Worm (Caenorhabditis elegans) whole organism, late embryonic: ENCODE results near the gene srbc-32.

Experiments
- ceh-2 ChIP-seq: sonication (generic microtip); optimal IDR thresholded peaks from 2 replicates; lab custom pipeline; 2016; ENCODE audit warnings: missing genotype, missing genetic modification characterization, missing compliant biosample characterization
- ceh-34 ChIP-seq: sonication (generic microtip); optimal IDR thresholded peaks from 2 replicates; lab custom pipeline; 2016; ENCODE audit warnings: mild to moderate bottlenecking, missing genetic modification characterization, missing compliant biosample characterization
- hlh-15 ChIP-seq: sonication (generic microtip); optimal IDR thresholded peaks from 2 replicates; lab custom pipeline; 2016; ENCODE audit warnings: missing genetic modification characterization, missing compliant biosample characterization
- nfya-1 ChIP-seq: sonication (generic microtip); optimal IDR thresholded peaks from 2 replicates; lab custom pipeline; 2017; ENCODE audit warnings: missing genetic modification characterization, mild to moderate bottlenecking, missing compliant biosample characterization, antibody characterized with exemption, moderate library complexity
- nhr-11 ChIP-seq: fragments of 150-350 bp; optimal IDR thresholded peaks from 2 replicates; lab custom pipeline; 2014; ENCODE audit warnings: missing biosample characterization, missing genetic modification characterization
- odd-2 ChIP-seq: sonication (generic microtip); optimal IDR thresholded peaks from 2 replicates; lab custom pipeline; 2017; ENCODE audit warnings: antibody characterized with exemption, mild to moderate bottlenecking, missing genetic modification characterization, missing compliant biosample characterization
- pax-1 ChIP-seq: fragments of 150-350 bp; optimal IDR thresholded peaks from 2 replicates; lab custom pipeline; 2014; ENCODE audit warnings: missing biosample characterization, missing genetic modification characterization
- unc-86 ChIP-seq: sonication (generic microtip); optimal IDR thresholded peaks from 2 replicates; lab custom pipeline; 2016; ENCODE audit warnings: missing genetic modification characterization, missing compliant biosample characterization

ce11 chrV:3455135-3455747 is 31.5 kb downstream of the srbc-32 start:
- TF ChIP-seq unc-86 (tag; lab: Kevin White, UChicago) (no peak), odd-2 (no peak), hlh-15 (tag; lab: Kevin White, UChicago) (no peak), ceh-2 (tag; lab: Kevin White, UChicago) (no peak), nfya-1 (no peak), ceh-34 (tag; lab: Kevin White, UChicago) (no peak), nhr-11 (tag; lab: Kevin White, UChicago) (no peak), pax-1 (no peak)
